Worm (Caenorhabditis elegans): ENCODE results near the gene F36D4.4.

Gene F36D4.4

DNA sequence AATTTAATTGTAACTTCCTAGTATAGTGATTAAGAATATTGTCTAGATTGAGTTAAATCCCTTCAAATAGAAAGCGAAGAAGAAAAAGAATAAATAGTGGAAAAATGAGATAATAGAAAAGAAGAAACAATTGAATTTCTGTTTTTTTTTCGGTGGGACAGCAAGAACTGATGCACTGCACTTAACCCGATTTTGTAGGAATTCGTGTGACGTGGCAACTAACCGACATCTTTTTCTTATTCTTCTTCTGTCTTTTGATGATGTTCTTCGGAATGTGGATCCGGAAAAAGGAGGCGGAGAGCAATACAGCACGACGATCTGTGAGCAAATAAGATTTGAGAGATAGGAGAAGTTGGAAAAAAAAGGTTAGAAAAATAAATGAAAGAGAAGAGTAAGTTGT is 5.5 kb downstream of the F36D4.4 start:
- TF ChIP-seq tbx-2 (tag; optimal IDR thresholded peaks at IDR 0.05) (peak; percentile 45), swsn-7 (tag; optimal IDR thresholded peaks at IDR 0.05) (no peak), nhr-71 (tag; optimal IDR thresholded peaks at IDR 0.05) (peak; percentile 12), lin-14 (GFP tag; optimal IDR thresholded peaks at IDR 0.05) (peak; percentile 63), elt-3 (tag; optimal IDR thresholded peaks at IDR 0.05) (no peak), rnt-1 (tag; optimal IDR thresholded peaks at IDR 0.05) (no peak), ceh-82 (tag; optimal IDR thresholded peaks at IDR 0.05) (no peak), ztf-4 (tag; optimal IDR thresholded peaks at IDR 0.05) (no peak), fkh-10 (GFP tag; optimal IDR thresholded peaks at IDR 0.05) (peak; percentile 81)

DNA sequence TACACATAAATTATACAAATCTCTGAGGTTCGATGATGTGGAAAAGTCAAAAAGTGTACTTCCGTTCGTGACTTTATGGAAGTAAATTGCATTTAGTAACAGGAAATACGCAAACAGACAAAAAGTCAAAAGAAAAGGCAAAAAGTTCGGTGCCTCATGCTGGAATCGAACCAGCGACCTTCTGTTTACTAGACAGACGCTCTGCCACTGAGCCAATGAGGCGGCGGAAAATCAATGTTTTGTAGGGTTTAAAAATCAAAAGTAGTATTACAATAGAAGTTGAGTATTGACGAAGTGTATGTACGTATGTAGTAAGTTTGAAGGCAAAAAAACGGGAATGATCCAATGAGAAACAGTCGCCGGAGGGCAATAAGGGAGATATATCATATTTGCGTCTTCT is 7.5 kb downstream of the F36D4.4 start:
- TF ChIP-seq nhr-47 (tag; optimal IDR thresholded peaks at IDR 0.05) (peak; percentile 13), hlh-4 (tag; optimal IDR thresholded peaks at IDR 0.05) (no peak), blmp-1 (tag; optimal IDR thresholded peaks at IDR 0.05) (no peak), nhr-77 (tag; optimal IDR thresholded peaks at IDR 0.05) (peak; percentile 48), lsy-2 (tag; optimal IDR thresholded peaks at IDR 0.05) (peak in 1 of 2 experiments; percentile 17), ztf-4 (tag; optimal IDR thresholded peaks at IDR 0.05) (no peak), dpl-1 (GFP tag; optimal IDR thresholded peaks at IDR 0.05) (peak in 2 of 3 experiments; percentile 5 to 14), isw-1 (GFP tag; IDR thresholded peaks at IDR 0.05) (no peak), tbx-2 (tag; optimal IDR thresholded peaks at IDR 0.05) (no peak), zip-4 (GFP tag; optimal IDR thresholded peaks at IDR 0.05) (no peak), aly-2 (tag; optimal IDR thresholded peaks at IDR 0.05) (no peak), nhr-28 (tag; optimal IDR thresholded peaks at IDR 0.05) (no peak), lin-35 (GFP tag; optimal IDR thresholded peaks at IDR 0.05) (no peak), fkh-10 (GFP tag; optimal IDR thresholded peaks at IDR 0.05) (no peak), snpc-4 (tag; optimal IDR thresholded peaks at IDR 0.05) (no peak), nhr-90 (tag; optimal IDR thresholded peaks at IDR 0.05; ENCODE audit: poor library complexity) (peak; percentile 21), unc-98 (GFP tag; IDR thresholded peaks at IDR 0.05) (no peak), ceh-63 (GFP tag; optimal IDR thresholded peaks at IDR 0.05) (no peak), lin-39 (tag; optimal IDR thresholded peaks at IDR 0.05) (no peak), unc-30 (tag; optimal IDR thresholded peaks at IDR 0.05) (no peak), zag-1 (tag; optimal IDR thresholded peaks at IDR 0.05) (no peak), rnt-1 (tag; optimal IDR thresholded peaks at IDR 0.05) (peak; percentile 35), nhr-237 (tag; optimal IDR thresholded peaks at IDR 0.05) (no peak), ces-1 (GFP tag; optimal IDR thresholded peaks at IDR 0.05) (no peak), efl-1 (optimal IDR thresholded peaks at IDR 0.05) (peak in 1 of 2 experiments; percentile 22), efl-1 (GFP tag; optimal IDR thresholded peaks at IDR 0.05 in 1 of 2) (peak in 1 of 2 experiments; percentile 26), fkh-8 (tag; optimal IDR thresholded peaks at IDR 0.05) (no peak), aha-1 (tag; optimal IDR thresholded peaks at IDR 0.05) (no peak), nhr-76 (tag; optimal IDR thresholded peaks at IDR 0.05) (no peak), ceh-90 (tag; optimal IDR thresholded peaks at IDR 0.05) (no peak), Y116A8C.19 (tag; optimal IDR thresholded peaks at IDR 0.05; ENCODE audit: borderline replicate concordance) (no peak), swsn-7 (tag; optimal IDR thresholded peaks at IDR 0.05) (peak; percentile 12), mep-1 (tag; optimal IDR thresholded peaks at IDR 0.05) (no peak), efl-3 (GFP tag; optimal IDR thresholded peaks at IDR 0.05) (no peak), hlh-17 (GFP tag; optimal IDR thresholded peaks at IDR 0.05; ENCODE audit: borderline replicate concordance) (no peak), sox-4 (tag; optimal IDR thresholded peaks at IDR 0.05) (no peak), unc-130 (tag; optimal IDR thresholded peaks at IDR 0.05) (no peak), ceh-82 (tag; optimal IDR thresholded peaks at IDR 0.05) (no peak), skn-1 (tag; optimal IDR thresholded peaks at IDR 0.05) (no peak), nhr-12 (tag; optimal IDR thresholded peaks at IDR 0.05) (no peak), ztf-11 (tag; optimal IDR thresholded peaks at IDR 0.05) (no peak), lin-14 (GFP tag; optimal IDR thresholded peaks at IDR 0.05) (peak; percentile 30), pag-3 (tag; optimal IDR thresholded peaks at IDR 0.05; ENCODE audit: borderline replicate concordance, insufficient read depth) (no peak), snu-23 (GFP tag; optimal IDR thresholded peaks at IDR 0.05) (peak; percentile 55), C16A3.4 (tag; optimal IDR thresholded peaks at IDR 0.05) (peak; percentile 17), nhr-20 (tag; optimal IDR thresholded peaks at IDR 0.05) (peak; percentile 31), F16B12.6 (tag; optimal IDR thresholded peaks at IDR 0.05) (no peak)

Measured in whole organism, L1 larva.